Worm (Caenorhabditis elegans) whole organism, young adult: ENCODE measurements around the gene Y54G9A.5.

Experiments
- C06A6.2 ChIP-seq: fragments of 200-800 bp; sonication (Bioruptor generic); conservative IDR thresholded peaks from 2 replicates; pipeline ENCODE4 v1.3.6; 2022; ENCODE audit warnings: missing genetic modification characterization, missing compliant biosample characterization
- F39B2.1 ChIP-seq: fragments of 200-800 bp; sonication (Bioruptor generic); IDR thresholded peaks from 2 replicates; pipeline ENCODE4 v1.3.6; 2022; ENCODE audit warnings: missing genetic modification reagents, missing genetic modification characterization, missing compliant biosample characterization
- F55B11.4 ChIP-seq: sonication (generic microtip); optimal IDR thresholded peaks from 2 replicates; lab custom pipeline; 2016; ENCODE audit warnings: missing compliant biosample characterization, missing genetic modification characterization, borderline replicate concordance; ENCODE audit not compliant: insufficient read depth
- Y95B8A.8 ChIP-seq: fragments of 200-800 bp; sonication (Bioruptor generic); IDR thresholded peaks from 2 replicates; pipeline ENCODE4 v1.3.6; 2022; ENCODE audit warnings: missing genetic modification reagents, missing genetic modification characterization, missing compliant biosample characterization
- ama-1 ChIP-seq, 3 experiments: fragments of 150-350 bp in 1 of 3; sonication (generic microtip) in 2 of 3; optimal IDR thresholded peaks; 2 replicates each; lab custom pipeline; 2014 to 2018; ENCODE audit warnings: missing biosample characterization in 2 of 3, missing genetic modification characterization in 2 of 3, missing genetic modification reagents in 2 of 3
- chd-7 ChIP-seq: sonication (generic microtip); optimal IDR thresholded peaks from 2 replicates; lab custom pipeline; 2016; ENCODE audit warnings: mild to moderate bottlenecking, missing genetic modification characterization, moderate library complexity, missing compliant biosample characterization
- ets-4 ChIP-seq: fragments of 200-800 bp; sonication (Bioruptor generic); optimal IDR thresholded peaks from 2 replicates; lab custom pipeline; 2018; ENCODE audit warnings: mild to moderate bottlenecking, missing genetic modification characterization, missing compliant biosample characterization
- lin-26 ChIP-seq: fragments of 200-800 bp; sonication (Bioruptor generic); IDR thresholded peaks from 2 replicates; pipeline ENCODE4 v1.3.6; 2022; ENCODE audit warnings: missing genetic modification reagents, missing genetic modification characterization, missing compliant biosample characterization
- nfya-1 ChIP-seq: sonication (generic microtip); optimal IDR thresholded peaks from 2 replicates; lab custom pipeline; 2017; ENCODE audit warnings: antibody characterized with exemption, missing compliant biosample characterization, missing genetic modification characterization, borderline replicate concordance; ENCODE audit not compliant: insufficient read depth
- nhr-80 ChIP-seq: sonication (generic microtip); optimal IDR thresholded peaks from 2 replicates; lab custom pipeline; 2016; ENCODE audit warnings: missing genetic modification characterization, missing compliant biosample characterization
- unc-130 ChIP-seq: sonication (generic microtip); optimal IDR thresholded peaks from 2 replicates; lab custom pipeline; 2016; ENCODE audit warnings: missing genetic modification reagents, missing genetic modification characterization, missing compliant biosample characterization
- unc-62 ChIP-seq: fragments of 150-350 bp; optimal IDR thresholded peaks from 2 replicates; lab custom pipeline; 2014; ENCODE audit warnings: missing biosample characterization, missing genetic modification reagents, missing genetic modification characterization

ce11 chrII:13739423-13739822 is 16.6 kb downstream of the Y54G9A.5 start:
- TF ChIP-seq lin-26 (GFP tag; lab: Robert Waterston, UW) (no peak), nhr-80 (tag; lab: Kevin White, UChicago) (no peak), nfya-1 (tag; lab: Kevin White, UChicago) (no peak), F55B11.4 (tag; lab: Kevin White, UChicago) (no peak), unc-130 (GFP tag; lab: Kevin White, UChicago) (no peak), ets-4 (GFP tag; lab: Kevin White, UChicago) (no peak), F39B2.1 (GFP tag; lab: Robert Waterston, UW) (no peak), unc-62 (GFP tag; lab: Kevin White, UChicago) (no peak), chd-7 (tag; lab: Kevin White, UChicago) (no peak), Y95B8A.8 (GFP tag; lab: Robert Waterston, UW) (no peak), ama-1 (optimal IDR thresholded peaks at IDR 0.05; lab: Kevin White, UChicago) (no peak), ama-1 (GFP tag; optimal IDR thresholded peaks at IDR 0.05; lab: Kevin White, UChicago) (no peak), C06A6.2 (GFP tag; lab: Robert Waterston, UW) (no peak)
